Worm (Caenorhabditis elegans) whole organism, young adult: ENCODE data around the gene str-208.

Source experiments
- C17E4.6 ChIP-seq: fragments of 200-800 bp; sonication (Bioruptor generic); IDR thresholded peaks from 2 replicates; pipeline ENCODE4 v1.3.6; 2022; ENCODE audit warnings: missing genetic modification reagents, missing genetic modification characterization, missing compliant biosample characterization
- F10E7.11 ChIP-seq: sonication (generic microtip); optimal IDR thresholded peaks from 2 replicates; lab custom pipeline; 2017; ENCODE audit warnings: mild to moderate bottlenecking, missing genetic modification characterization, moderate library complexity, missing compliant biosample characterization
- F22D6.2 ChIP-seq: sonication (generic microtip); optimal IDR thresholded peaks from 2 replicates; lab custom pipeline; 2016; ENCODE audit warnings: mild to moderate bottlenecking, missing genetic modification characterization, missing compliant biosample characterization
- F33H1.4 ChIP-seq: fragments of 200-800 bp; sonication (Bioruptor generic); IDR thresholded peaks from 2 replicates; pipeline ENCODE4 v1.3.6; 2022; ENCODE audit warnings: missing genetic modification reagents, missing genetic modification characterization, missing compliant biosample characterization
- F49E8.2 ChIP-seq: sonication (generic microtip); optimal IDR thresholded peaks from 3 replicates; lab custom pipeline; 2017; ENCODE audit warnings: missing genetic modification characterization, mild to moderate bottlenecking, missing compliant biosample characterization, antibody characterized with exemption, moderate library complexity; ENCODE audit not compliant: insufficient read depth
- F55B11.4 ChIP-seq: sonication (generic microtip); optimal IDR thresholded peaks from 2 replicates; lab custom pipeline; 2016; ENCODE audit warnings: missing compliant biosample characterization, missing genetic modification characterization, borderline replicate concordance; ENCODE audit not compliant: insufficient read depth
- K12H6.12 ChIP-seq: fragments of 200-800 bp; sonication (Bioruptor generic); optimal IDR thresholded peaks from 2 replicates; lab custom pipeline; 2018; ENCODE audit warnings: mild to moderate bottlenecking, missing genetic modification characterization, missing compliant biosample characterization
- akir-1 ChIP-seq: fragments of 200-800 bp; sonication (Bioruptor generic); optimal IDR thresholded peaks from 2 replicates; lab custom pipeline; 2018; ENCODE audit warnings: mild to moderate bottlenecking, missing genetic modification characterization, moderate library complexity, missing compliant biosample characterization
- ama-1 ChIP-seq, 3 experiments: fragments of 150-350 bp in 1 of 3; sonication (generic microtip) in 2 of 3; optimal IDR thresholded peaks; 2 replicates each; lab custom pipeline; 2014 to 2018; ENCODE audit warnings: missing biosample characterization in 2 of 3, missing genetic modification characterization in 2 of 3, missing genetic modification reagents in 2 of 3
- aptf-2 ChIP-seq: fragments of 200-800 bp; sonication (Bioruptor generic); conservative IDR thresholded peaks from 2 replicates; pipeline ENCODE4 v1.3.6; 2022; ENCODE audit warnings: missing genetic modification reagents, missing genetic modification characterization, missing compliant biosample characterization
- attf-5 ChIP-seq: fragments of 200-800 bp; sonication (Bioruptor generic); optimal IDR thresholded peaks from 2 replicates; lab custom pipeline; 2018; ENCODE audit warnings: mild to moderate bottlenecking, missing genetic modification characterization, missing compliant biosample characterization
- attf-6 ChIP-seq: fragments of 200-800 bp; sonication (Bioruptor generic); IDR thresholded peaks from 2 replicates; pipeline ENCODE4 v1.3.6; 2022; ENCODE audit warnings: missing genetic modification reagents, missing genetic modification characterization, missing compliant biosample characterization
- bed-1 ChIP-seq: fragments of 200-800 bp; sonication (Bioruptor generic); IDR thresholded peaks from 2 replicates; pipeline ENCODE4 v1.3.6; 2022; ENCODE audit warnings: missing genetic modification reagents, missing genetic modification characterization, missing compliant biosample characterization
- ceh-100 ChIP-seq: fragments of 200-800 bp; sonication (Bioruptor generic); IDR thresholded peaks from 2 replicates; pipeline ENCODE4 v1.3.6; 2022; ENCODE audit warnings: missing genetic modification reagents, missing genetic modification characterization, missing compliant biosample characterization
- ceh-27 ChIP-seq: fragments of 200-800 bp; sonication (Bioruptor generic); optimal IDR thresholded peaks from 2 replicates; lab custom pipeline; 2018; ENCODE audit warnings: mild to moderate bottlenecking, missing genetic modification characterization, moderate library complexity, missing compliant biosample characterization
- dpl-1 ChIP-seq: fragments of 150-350 bp; optimal IDR thresholded peaks from 2 replicates; lab custom pipeline; 2014; ENCODE audit warnings: missing biosample characterization, missing genetic modification reagents, missing genetic modification characterization
- efl-1 ChIP-seq: fragments of 150-350 bp; optimal IDR thresholded peaks from 2 replicates; lab custom pipeline; 2014; ENCODE audit warnings: missing biosample characterization, missing genetic modification reagents, missing genetic modification characterization
- gei-17 ChIP-seq: fragments of 200-800 bp; sonication (Bioruptor generic); optimal IDR thresholded peaks from 2 replicates; lab custom pipeline; 2018; ENCODE audit warnings: mild to moderate bottlenecking, missing genetic modification characterization, missing compliant biosample characterization
- him-1 ChIP-seq: sonication (generic microtip); optimal IDR thresholded peaks from 2 replicates; lab custom pipeline; 2016; ENCODE audit warnings: missing genotype, missing genetic modification reagents, missing genetic modification characterization, missing compliant biosample characterization
- hmg-1.2 ChIP-seq: fragments of 200-800 bp; sonication (Bioruptor generic); IDR thresholded peaks from 2 replicates; pipeline ENCODE4 v1.3.6; 2022; ENCODE audit warnings: missing genetic modification reagents, missing genetic modification characterization, missing compliant biosample characterization
- hsf-1 ChIP-seq: fragments of 200-800 bp; sonication (Bioruptor generic); IDR thresholded peaks from 2 replicates; pipeline ENCODE4 v1.3.6; 2022; ENCODE audit warnings: missing genetic modification reagents, missing genetic modification characterization, missing compliant biosample characterization
- lag-1 ChIP-seq: fragments of 200-800 bp; sonication (Bioruptor generic); IDR thresholded peaks from 2 replicates; pipeline ENCODE4 v1.3.6; 2022; ENCODE audit warnings: missing genetic modification reagents, missing genetic modification characterization, missing compliant biosample characterization
- let-526 ChIP-seq: fragments of 200-800 bp; sonication (Bioruptor generic); IDR thresholded peaks from 2 replicates; pipeline ENCODE4 v1.3.6; 2022; ENCODE audit warnings: missing genetic modification reagents, missing genetic modification characterization, missing compliant biosample characterization
- lir-1 ChIP-seq: fragments of 200-800 bp; sonication (Bioruptor generic); conservative IDR thresholded peaks from 2 replicates; pipeline ENCODE4 v1.3.6; 2022; ENCODE audit warnings: missing genetic modification reagents, missing genetic modification characterization, missing compliant biosample characterization
- lsl-1 ChIP-seq: fragments of 200-800 bp; sonication (Bioruptor generic); optimal IDR thresholded peaks from 2 replicates; lab custom pipeline; 2018; ENCODE audit warnings: mild to moderate bottlenecking, missing genetic modification characterization, moderate library complexity, missing compliant biosample characterization
- madf-6 ChIP-seq: fragments of 200-800 bp; sonication (Bioruptor generic); IDR thresholded peaks from 2 replicates; pipeline ENCODE4 v1.3.6; 2022; ENCODE audit warnings: missing genetic modification reagents, missing genetic modification characterization, missing compliant biosample characterization
- madf-8 ChIP-seq: fragments of 200-800 bp; sonication (Bioruptor generic); conservative IDR thresholded peaks from 2 replicates; pipeline ENCODE4 v1.3.6; 2022; ENCODE audit warnings: missing genetic modification reagents, missing genetic modification characterization, missing compliant biosample characterization
- mxl-1 ChIP-seq: sonication (generic microtip); optimal IDR thresholded peaks from 2 replicates; lab custom pipeline; 2016; ENCODE audit warnings: missing genetic modification characterization, missing compliant biosample characterization
- nfya-1 ChIP-seq: sonication (generic microtip); optimal IDR thresholded peaks from 2 replicates; lab custom pipeline; 2017; ENCODE audit warnings: antibody characterized with exemption, missing compliant biosample characterization, missing genetic modification characterization, borderline replicate concordance; ENCODE audit not compliant: insufficient read depth
- nhr-80 ChIP-seq: sonication (generic microtip); optimal IDR thresholded peaks from 2 replicates; lab custom pipeline; 2016; ENCODE audit warnings: missing genetic modification characterization, missing compliant biosample characterization
- rec-8 ChIP-seq, 2 experiments: sonication (generic microtip); optimal IDR thresholded peaks; 2 replicates each; lab custom pipeline; 2016; ENCODE audit warnings: mild to moderate bottlenecking in 2 of 2, missing genetic modification characterization in 2 of 2, missing genetic modification reagents in 2 of 2, missing genotype in 2 of 2, missing biosample characterization in 1 of 2, missing compliant biosample characterization in 1 of 2, moderate library complexity in 1 of 2
- sea-2 ChIP-seq: fragments of 200-800 bp; sonication (Bioruptor generic); IDR thresholded peaks from 2 replicates; pipeline ENCODE4 v1.3.6; 2022; ENCODE audit warnings: missing genetic modification characterization, missing compliant biosample characterization
- snpc-1.3 ChIP-seq: sonication (generic microtip); optimal IDR thresholded peaks from 2 replicates; lab custom pipeline; 2017; ENCODE audit warnings: missing genetic modification characterization, mild to moderate bottlenecking, missing compliant biosample characterization, antibody characterized with exemption, moderate library complexity, missing genotype, missing genetic modification reagents; ENCODE audit not compliant: insufficient read depth
- tbx-9 ChIP-seq: sonication (generic microtip); optimal IDR thresholded peaks from 2 replicates; lab custom pipeline; 2016; ENCODE audit warnings: borderline replicate concordance, missing genetic modification characterization, inconsistent platforms, missing compliant biosample characterization
- unc-130 ChIP-seq: sonication (generic microtip); optimal IDR thresholded peaks from 2 replicates; lab custom pipeline; 2016; ENCODE audit warnings: missing genetic modification reagents, missing genetic modification characterization, missing compliant biosample characterization
- xnd-1 ChIP-seq: sonication (generic microtip); optimal IDR thresholded peaks from 2 replicates; lab custom pipeline; 2016; ENCODE audit warnings: missing genotype, missing genetic modification reagents, missing genetic modification characterization, missing compliant biosample characterization
- ztf-18 ChIP-seq: sonication (generic microtip); optimal IDR thresholded peaks from 2 replicates; lab custom pipeline; 2016; ENCODE audit warnings: missing genotype, mild to moderate bottlenecking, missing genetic modification characterization, missing compliant biosample characterization

The str-208 gene

ce11 chrV:4969503-4969902 lies 12.9 kb downstream of the str-208 start:
- TF ChIP-seq nhr-80, result peak; percentile 5
- no peak for TF ChIP-seq ceh-27 (GFP tag; lab: Kevin White, UChicago)
- TF ChIP-seq ztf-18 (tag; lab: Kevin White, UChicago), result no peak
- TF ChIP-seq F49E8.2, result no peak

ce11 chrV:4972943-4973342 lies 16.3 kb downstream of the str-208 start, which contains the start of gene srsx-9:
srsx-9 (minus strand) TSS chrV:4973043.
- TF ChIP-seq hsf-1 (GFP tag; lab: Robert Waterston, UW) (no peak), C17E4.6 (GFP tag; lab: Robert Waterston, UW) (no peak), lir-1 (no peak), tbx-9 (tag; lab: Kevin White, UChicago) (no peak), lsl-1 (GFP tag; lab: Kevin White, UChicago) (no peak), F49E8.2 (no peak), F10E7.11 (tag; lab: Kevin White, UChicago) (no peak), him-1 (tag; lab: Kevin White, UChicago) (no peak), attf-6 (GFP tag; lab: Robert Waterston, UW) (no peak), unc-130 (GFP tag; lab: Kevin White, UChicago) (no peak), F55B11.4 (tag; lab: Kevin White, UChicago) (no peak), gei-17 (GFP tag; lab: Kevin White, UChicago) (no peak), rec-8 (tag; optimal IDR thresholded peaks at IDR 0.05; lab: Kevin White, UChicago) (no peak), K12H6.12 (tag; lab: Kevin White, UChicago) (no peak), attf-5 (GFP tag; lab: Kevin White, UChicago) (no peak), bed-1 (GFP tag; lab: Robert Waterston, UW) (no peak)

- TF ChIP-seq F49E8.2 (no peak), mxl-1 (no peak), lag-1 (GFP tag; lab: Robert Waterston, UW) (no peak), let-526 (GFP tag; lab: Robert Waterston, UW) (no peak), ztf-18 (tag; lab: Kevin White, UChicago) (no peak), bed-1 (GFP tag; lab: Robert Waterston, UW) (no peak), aptf-2 (GFP tag; lab: Robert Waterston, UW) (no peak), C17E4.6 (GFP tag; lab: Robert Waterston, UW) (no peak), attf-6 (GFP tag; lab: Robert Waterston, UW) (no peak), nfya-1 (tag; lab: Kevin White, UChicago) (no peak)
These were observed 18.0 kb downstream of the str-208 start, which contains the start of gene srsx-10 for ce11 chrV:4974677-4975076. srsx-10 (minus strand) TSS chrV:4974777.

- TF ChIP-seq F49E8.2 (no peak), F33H1.4 (GFP tag; lab: Robert Waterston, UW) (peak; percentile 29; the same call in 1 of the 2 replicates), ama-1 (optimal IDR thresholded peaks at IDR 0.05; lab: Kevin White, UChicago) (no peak), ama-1 (GFP tag; optimal IDR thresholded peaks at IDR 0.05; lab: Kevin White, UChicago) (no peak), akir-1 (GFP tag; lab: Kevin White, UChicago) (no peak), nfya-1 (tag; lab: Kevin White, UChicago) (no peak), F10E7.11 (tag; lab: Kevin White, UChicago) (no peak), madf-6 (GFP tag; lab: Robert Waterston, UW) (peak; percentile 86), snpc-1.3 (no peak), ceh-100 (no peak), F22D6.2 (tag; lab: Kevin White, UChicago) (no peak), dpl-1 (GFP tag; lab: Kevin White, UChicago) (peak; percentile 33), madf-8 (peak; percentile 65), xnd-1 (tag; lab: Kevin White, UChicago) (peak; percentile 26), efl-1 (GFP tag; lab: Kevin White, UChicago) (peak; percentile 75), sea-2 (no peak), hmg-1.2 (GFP tag; lab: Robert Waterston, UW) (peak; percentile 22; the same call in 1 of the 2 replicates)
These were observed 18.5 kb downstream of the str-208 start, which contains the start of gene F26G5.1 for ce11 chrV:4975140-4975539. F26G5.1 (plus strand) TSS chrV:4975478.
